Worm (Caenorhabditis elegans) whole organism, L1 larva: ENCODE results near the gene C54C6.5.

ENCODE experiments used
- C04F5.9 ChIP-seq: sonication (generic microtip); optimal IDR thresholded peaks from 2 replicates; lab custom pipeline; 2016; ENCODE audit warnings: missing genetic modification characterization, missing compliant biosample characterization
- C16A3.4 ChIP-seq: fragments of 150-350 bp; optimal IDR thresholded peaks from 2 replicates; lab custom pipeline; 2014; ENCODE audit warnings: missing biosample characterization, missing genetic modification characterization
- Y116A8C.19 ChIP-seq: sonication (generic microtip); optimal IDR thresholded peaks from 2 replicates; lab custom pipeline; 2016; ENCODE audit warnings: missing compliant biosample characterization, missing genetic modification characterization, borderline replicate concordance
- alr-1 ChIP-seq: fragments of 200-800 bp; sonication (Bioruptor generic); optimal IDR thresholded peaks from 2 replicates; lab custom pipeline; 2018; ENCODE audit warnings: borderline replicate concordance, mild to moderate bottlenecking, missing genetic modification characterization, missing compliant biosample characterization
- ama-1 ChIP-seq: fragments of 150-350 bp; optimal IDR thresholded peaks from 2 replicates; lab custom pipeline; 2014
- blmp-1 ChIP-seq: fragments of 150-350 bp; optimal IDR thresholded peaks from 2 replicates; lab custom pipeline; 2014; ENCODE audit warnings: missing biosample characterization, missing genetic modification characterization
- ceh-63 ChIP-seq: fragments of 200-800 bp; sonication (Bioruptor generic); optimal IDR thresholded peaks from 2 replicates; lab custom pipeline; 2018; ENCODE audit warnings: mild to moderate bottlenecking, missing genetic modification characterization, missing compliant biosample characterization
- ceh-8 ChIP-seq: fragments of 200-800 bp; sonication (Bioruptor generic); optimal IDR thresholded peaks from 2 replicates; lab custom pipeline; 2018; ENCODE audit warnings: mild to moderate bottlenecking, missing genetic modification characterization, moderate library complexity, missing compliant biosample characterization
- ceh-88 ChIP-seq: fragments of 200-800 bp; sonication (Bioruptor generic); IDR thresholded peaks from 2 replicates; pipeline ENCODE4 v1.3.6; 2022; ENCODE audit warnings: missing genetic modification characterization, missing compliant biosample characterization
- ces-1 ChIP-seq: fragments of 150-350 bp; optimal IDR thresholded peaks from 2 replicates; lab custom pipeline; 2014; ENCODE audit warnings: missing biosample characterization, missing genetic modification reagents, missing genetic modification characterization
- efl-3 ChIP-seq: fragments of 200-800 bp; sonication (Bioruptor generic); optimal IDR thresholded peaks from 2 replicates; lab custom pipeline; 2018; ENCODE audit warnings: mild to moderate bottlenecking, missing genetic modification characterization, missing compliant biosample characterization
- egl-13 ChIP-seq: sonication (generic microtip); optimal IDR thresholded peaks from 2 replicates; lab custom pipeline; 2016; ENCODE audit warnings: missing genotype, missing genetic modification reagents, missing genetic modification characterization, missing compliant biosample characterization
- egl-27 ChIP-seq, 2 experiments: fragments of 150-350 bp in 1 of 2; sonication (generic microtip); optimal IDR thresholded peaks; 3 replicates each; lab custom pipeline; 2017 to 2018; ENCODE audit warnings: missing biosample characterization in 2 of 2, missing genetic modification characterization in 2 of 2, missing genetic modification reagents in 2 of 2
- elt-2 ChIP-seq: sonication (generic microtip); optimal IDR thresholded peaks from 2 replicates; lab custom pipeline; 2016; ENCODE audit warnings: missing genetic modification characterization, mild to moderate bottlenecking, inconsistent platforms, missing compliant biosample characterization, missing genetic modification reagents
- elt-3 ChIP-seq, 6 experiments: fragments of 150-350 bp in 1 of 6; sonication (generic microtip); optimal IDR thresholded peaks; 2 replicates each; lab custom pipeline; 2017 to 2018; ENCODE audit warnings: missing biosample characterization in 6 of 6, missing genetic modification characterization in 6 of 6, inconsistent platforms in 1 of 6
- ets-5 ChIP-seq: fragments of 200-800 bp; sonication (Bioruptor generic); IDR thresholded peaks from 2 replicates; pipeline ENCODE4 v1.3.6; 2022; ENCODE audit warnings: missing genetic modification characterization, missing compliant biosample characterization
- fkh-10 ChIP-seq: sonication (generic microtip); optimal IDR thresholded peaks from 2 replicates; lab custom pipeline; 2017; ENCODE audit warnings: missing biosample characterization, missing genetic modification reagents, missing genetic modification characterization
- fkh-8 ChIP-seq: sonication (generic microtip); optimal IDR thresholded peaks from 2 replicates; lab custom pipeline; 2016; ENCODE audit warnings: mild to moderate bottlenecking, missing genetic modification characterization, missing compliant biosample characterization
- hlh-17 ChIP-seq: fragments of 200-800 bp; sonication (Bioruptor generic); optimal IDR thresholded peaks from 2 replicates; lab custom pipeline; 2018; ENCODE audit warnings: missing genetic modification characterization, mild to moderate bottlenecking, missing compliant biosample characterization, moderate library complexity, borderline replicate concordance
- hlh-4 ChIP-seq: sonication (generic microtip); optimal IDR thresholded peaks from 2 replicates; lab custom pipeline; 2016; ENCODE audit warnings: mild to moderate bottlenecking, missing genetic modification characterization, missing compliant biosample characterization
- hpl-2 ChIP-seq: fragments of 150-350 bp; optimal IDR thresholded peaks from 2 replicates; lab custom pipeline; 2014; ENCODE audit warnings: missing biosample characterization, missing genetic modification reagents, missing genetic modification characterization
- irx-1 ChIP-seq: sonication (generic microtip); optimal IDR thresholded peaks from 2 replicates; lab custom pipeline; 2016; ENCODE audit warnings: missing genetic modification characterization, missing compliant biosample characterization
- lin-13 ChIP-seq: fragments of 150-350 bp; optimal IDR thresholded peaks from 2 replicates; lab custom pipeline; 2014; ENCODE audit warnings: missing biosample characterization, missing genetic modification reagents, missing genetic modification characterization
- lin-35 ChIP-seq, 2 experiments: fragments of 150-350 bp; optimal IDR thresholded peaks; 2 replicates each; lab custom pipeline; 2014; ENCODE audit warnings: missing biosample characterization in 2 of 2, missing genetic modification characterization in 2 of 2, missing genetic modification reagents in 2 of 2
- lin-39 ChIP-seq: fragments of 150-350 bp; optimal IDR thresholded peaks from 2 replicates; lab custom pipeline; 2014; ENCODE audit warnings: missing biosample characterization, missing genetic modification reagents, missing genetic modification characterization
- lir-3 ChIP-seq: sonication (generic microtip); optimal IDR thresholded peaks from 2 replicates; lab custom pipeline; 2016; ENCODE audit warnings: mild to moderate bottlenecking, missing genetic modification characterization, moderate library complexity, missing compliant biosample characterization; ENCODE audit not compliant: poor library complexity
- lsy-2 ChIP-seq, 2 experiments: fragments of 150-350 bp; optimal IDR thresholded peaks; 2 replicates each; lab custom pipeline; 2014; ENCODE audit warnings: missing biosample characterization in 2 of 2, missing genetic modification characterization in 2 of 2
- mdl-1 ChIP-seq, 2 experiments: fragments of 150-350 bp; optimal IDR thresholded peaks; 2 replicates each; lab custom pipeline; 2014 to 2017; ENCODE audit warnings: missing biosample characterization in 2 of 2, missing genetic modification characterization in 2 of 2, inconsistent platforms in 1 of 2
- nhr-12 ChIP-seq: sonication (generic microtip); optimal IDR thresholded peaks from 2 replicates; lab custom pipeline; 2017; ENCODE audit warnings: missing biosample characterization, missing genetic modification characterization
- nhr-19 ChIP-seq: fragments of 200-800 bp; sonication (Bioruptor generic); conservative IDR thresholded peaks from 2 replicates; pipeline ENCODE4 v1.3.6; 2022; ENCODE audit warnings: missing genetic modification characterization, missing compliant biosample characterization
- nhr-237 ChIP-seq: fragments of 150-350 bp; optimal IDR thresholded peaks from 2 replicates; lab custom pipeline; 2014; ENCODE audit warnings: missing biosample characterization, missing genetic modification characterization
- nhr-28 ChIP-seq: fragments of 150-350 bp; optimal IDR thresholded peaks from 2 replicates; lab custom pipeline; 2014; ENCODE audit warnings: missing biosample characterization, missing genetic modification characterization
- nhr-85 ChIP-seq: sonication (generic microtip); peaks from one replicate; lab custom pipeline; 2016; ENCODE audit warnings: missing genetic modification characterization, inconsistent platforms, missing compliant biosample characterization
- pag-3 ChIP-seq: sonication (generic microtip); optimal IDR thresholded peaks from 2 replicates; lab custom pipeline; 2017; ENCODE audit warnings: missing genetic modification characterization, mild to moderate bottlenecking, missing compliant biosample characterization, antibody characterized with exemption, borderline replicate concordance; ENCODE audit not compliant: insufficient read depth
- pax-3 ChIP-seq: fragments of 200-800 bp; sonication (Bioruptor generic); optimal IDR thresholded peaks from 2 replicates; lab custom pipeline; 2018; ENCODE audit warnings: mild to moderate bottlenecking, missing genetic modification characterization, moderate library complexity, missing compliant biosample characterization
- pqm-1 ChIP-seq: sonication (generic microtip); optimal IDR thresholded peaks from 3 replicates; lab custom pipeline; 2017; ENCODE audit warnings: missing biosample characterization, missing genetic modification characterization
- rnt-1 ChIP-seq: sonication (generic microtip); optimal IDR thresholded peaks from 2 replicates; lab custom pipeline; 2016; ENCODE audit warnings: mild to moderate bottlenecking, missing genetic modification characterization, moderate library complexity, missing compliant biosample characterization
- skn-1 ChIP-seq: fragments of 150-350 bp; optimal IDR thresholded peaks from 2 replicates; lab custom pipeline; 2014; ENCODE audit warnings: missing biosample characterization, missing genetic modification characterization
- snu-23 ChIP-seq: sonication (generic microtip); optimal IDR thresholded peaks from 2 replicates; lab custom pipeline; 2016; ENCODE audit warnings: missing genetic modification characterization, missing compliant biosample characterization
- sox-4 ChIP-seq: sonication (generic microtip); optimal IDR thresholded peaks from 2 replicates; lab custom pipeline; 2016; ENCODE audit warnings: missing genetic modification characterization, missing compliant biosample characterization
- sptf-1 ChIP-seq: fragments of 150-350 bp; optimal IDR thresholded peaks from 2 replicates; lab custom pipeline; 2014; ENCODE audit warnings: missing biosample characterization, missing genetic modification characterization
- sup-37 ChIP-seq: fragments of 200-800 bp; sonication (Bioruptor generic); optimal IDR thresholded peaks from 2 replicates; lab custom pipeline; 2018; ENCODE audit warnings: mild to moderate bottlenecking, missing genetic modification characterization, missing compliant biosample characterization
- tlp-1 ChIP-seq: fragments of 150-350 bp; optimal IDR thresholded peaks from 2 replicates; lab custom pipeline; 2014; ENCODE audit warnings: missing biosample characterization, missing genetic modification characterization
- unc-130 ChIP-seq: fragments of 150-350 bp; optimal IDR thresholded peaks from 2 replicates; lab custom pipeline; 2017; ENCODE audit warnings: missing biosample characterization, missing genetic modification characterization, inconsistent platforms
- unc-30 ChIP-seq: sonication (generic microtip); optimal IDR thresholded peaks from 2 replicates; lab custom pipeline; 2017; ENCODE audit warnings: missing biosample characterization, missing genetic modification characterization
- unc-86 ChIP-seq: sonication (generic microtip); optimal IDR thresholded peaks from 2 replicates; lab custom pipeline; 2016; ENCODE audit warnings: missing genetic modification characterization, missing compliant biosample characterization
- vab-15 ChIP-seq: sonication (generic microtip); optimal IDR thresholded peaks from 2 replicates; lab custom pipeline; 2017; ENCODE audit warnings: missing genotype, mild to moderate bottlenecking, missing genetic modification characterization, missing compliant biosample characterization
- xbp-1 ChIP-seq: sonication (generic microtip); optimal IDR thresholded peaks from 2 replicates; lab custom pipeline; 2016; ENCODE audit warnings: missing genetic modification characterization, missing compliant biosample characterization
- zip-4 ChIP-seq: fragments of 200-800 bp; sonication (Bioruptor generic); optimal IDR thresholded peaks from 2 replicates; lab custom pipeline; 2018; ENCODE audit warnings: mild to moderate bottlenecking, missing genetic modification characterization, moderate library complexity, missing compliant biosample characterization
- ztf-11 ChIP-seq, 2 experiments: sonication (generic microtip); optimal IDR thresholded peaks; 2 replicates each; lab custom pipeline; 2016 to 2017; ENCODE audit warnings: missing genetic modification characterization in 2 of 2, missing biosample characterization in 1 of 2, missing compliant biosample characterization in 1 of 2

The C54C6.5 gene

DNA sequence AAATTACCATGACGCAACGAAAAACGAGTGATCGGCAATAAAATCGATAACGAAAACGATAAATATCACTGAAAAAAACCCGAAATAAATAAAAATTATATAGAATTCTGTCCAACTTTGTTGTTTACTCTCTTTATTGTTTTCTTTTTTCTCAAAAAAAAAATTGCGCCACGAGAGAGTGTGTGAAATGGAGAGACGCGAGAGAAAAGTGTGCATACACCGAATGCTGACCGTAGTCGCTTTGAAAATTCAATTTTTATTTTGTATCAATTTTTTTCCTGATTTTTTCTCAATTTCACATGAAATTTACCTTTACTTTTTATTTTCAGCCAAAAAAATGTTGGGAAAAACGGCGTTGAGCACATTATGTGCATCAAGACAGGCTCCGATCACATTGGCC lies 39.7 kb downstream of the C54C6.5 start, which contains the start of the genes M01F1.4 and mrpl-35 (continued):
- peak; percentile 69 for TF ChIP-seq snu-23 (GFP tag; lab: Kevin White, UChicago)
- no peak for TF ChIP-seq alr-1 (tag; lab: Kevin White, UChicago)
- no peak for TF ChIP-seq hlh-4 (tag; lab: Kevin White, UChicago)
- no peak for TF ChIP-seq ceh-88
- TF ChIP-seq lsy-2 (tag; optimal IDR thresholded peaks at IDR 0.05; lab: Kevin White, UChicago) = peak; percentile 95 to 98
- TF ChIP-seq lir-3 (tag; lab: Kevin White, UChicago) = no peak
- no peak for TF ChIP-seq nhr-19 (GFP tag; lab: Robert Waterston, UW)
- TF ChIP-seq egl-27 (tag; optimal IDR thresholded peaks at IDR 0.05; lab: Kevin White, UChicago) = no peak
- no peak for TF ChIP-seq fkh-10 (GFP tag; lab: Kevin White, UChicago)
- peak; percentile 4 for TF ChIP-seq fkh-8 (tag; lab: Kevin White, UChicago)
- no peak for TF ChIP-seq pag-3
- peak; percentile 67 for TF ChIP-seq blmp-1 (tag; lab: Kevin White, UChicago)
- peak; percentile 26 for TF ChIP-seq unc-130 (tag; lab: Kevin White, UChicago)
- no peak for TF ChIP-seq nhr-28 (tag; lab: Kevin White, UChicago)
- no peak for TF ChIP-seq lin-39
- TF ChIP-seq Y116A8C.19 (tag; lab: Kevin White, UChicago) = no peak
- TF ChIP-seq ceh-8 = no peak
- TF ChIP-seq egl-13 = no peak
- TF ChIP-seq pax-3 = no peak
- no peak for TF ChIP-seq sptf-1 (tag; lab: Kevin White, UChicago)
- no peak for TF ChIP-seq efl-3 (GFP tag; lab: Kevin White, UChicago)
- TF ChIP-seq rnt-1 (tag; lab: Kevin White, UChicago) = peak; percentile 38
- no peak for TF ChIP-seq hpl-2 (GFP tag; lab: Kevin White, UChicago)
- peak in 1 of 2 experiments; percentile 2 for TF ChIP-seq mdl-1 (tag; optimal IDR thresholded peaks at IDR 0.05; lab: Kevin White, UChicago)
- no peak for TF ChIP-seq pqm-1 (tag; lab: Kevin White, UChicago)
- TF ChIP-seq unc-86 (tag; lab: Kevin White, UChicago) = no peak

DNA sequence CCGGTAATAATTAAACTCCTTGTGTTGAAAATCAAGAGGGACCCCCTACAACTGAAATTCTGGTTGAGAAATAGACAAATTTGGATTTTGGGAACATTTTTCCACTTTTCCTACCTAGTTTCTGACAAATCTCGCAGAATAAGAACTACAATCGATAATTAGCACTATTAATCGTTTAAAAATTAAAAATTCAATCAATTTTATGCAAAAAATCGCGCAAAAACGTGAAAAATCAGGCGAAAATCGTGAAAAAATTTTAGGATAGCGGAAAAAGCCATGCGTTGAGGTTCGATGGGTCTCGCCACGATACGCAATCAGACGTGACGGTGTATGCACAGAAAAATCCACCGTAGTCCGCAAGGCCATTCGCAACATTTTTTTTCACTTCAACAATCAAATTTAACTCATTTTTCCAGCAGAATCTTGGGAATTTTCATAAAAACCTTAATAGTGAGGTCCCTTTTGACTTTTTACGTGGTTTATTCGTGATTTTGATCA lies 44.5 kb downstream of the C54C6.5 start, which contains the start of gene lias-1:
Gene lias-1 (minus strand): TSS at position 51 of the 498 bp plus-strand sequence.
- TF ChIP-seq xbp-1 (tag; lab: Kevin White, UChicago) (peak; percentile 81), ets-5 (no peak), nhr-237 (tag; lab: Kevin White, UChicago) (peak; percentile 15), sox-4 (tag; lab: Kevin White, UChicago) (no peak), fkh-8 (tag; lab: Kevin White, UChicago) (peak; percentile 83), lin-39 (no peak), blmp-1 (tag; lab: Kevin White, UChicago) (peak; percentile 53), vab-15 (tag; lab: Kevin White, UChicago) (peak; percentile 44), ztf-11 (tag; optimal IDR thresholded peaks at IDR 0.05; lab: Kevin White, UChicago) (no peak), egl-13 (peak; percentile 43), pag-3 (no peak), nhr-85 (peak; percentile 75), zip-4 (GFP tag; lab: Kevin White, UChicago) (no peak), elt-3 (tag; optimal IDR thresholded peaks at IDR 0.05; lab: Kevin White, UChicago) (peak in 3 of 6 experiments; percentile 36 to 83 (median 82)), sup-37 (GFP tag; lab: Kevin White, UChicago) (no peak), C04F5.9 (tag; lab: Kevin White, UChicago) (peak; percentile 58), ama-1 (lab: Kevin White, UChicago) (peak; percentile 50), lin-13 (peak; percentile 81), alr-1 (tag; lab: Kevin White, UChicago) (no peak), ces-1 (no peak), ceh-63 (no peak), lin-35 (GFP tag; optimal IDR thresholded peaks at IDR 0.05; lab: Kevin White, UChicago) (peak; percentile 88 to 92), hlh-17 (GFP tag; lab: Kevin White, UChicago) (no peak), skn-1 (tag; lab: Kevin White, UChicago) (peak; percentile 69), C16A3.4 (tag; lab: Kevin White, UChicago) (peak; percentile 91), nhr-12 (tag; lab: Kevin White, UChicago) (no peak), elt-2 (tag; lab: Kevin White, UChicago) (no peak), lsy-2 (tag; optimal IDR thresholded peaks at IDR 0.05; lab: Kevin White, UChicago) (peak; percentile 97 to 98), unc-30 (tag; lab: Kevin White, UChicago) (no peak), unc-86 (tag; lab: Kevin White, UChicago) (peak; percentile 43), irx-1 (tag; lab: Kevin White, UChicago) (peak; percentile 57), tlp-1 (tag; lab: Kevin White, UChicago) (no peak), ceh-8 (peak; percentile 19)
